Fruit fly (Drosophila melanogaster): ENCODE data around the gene EMC1.

The EMC1 gene

DNA sequence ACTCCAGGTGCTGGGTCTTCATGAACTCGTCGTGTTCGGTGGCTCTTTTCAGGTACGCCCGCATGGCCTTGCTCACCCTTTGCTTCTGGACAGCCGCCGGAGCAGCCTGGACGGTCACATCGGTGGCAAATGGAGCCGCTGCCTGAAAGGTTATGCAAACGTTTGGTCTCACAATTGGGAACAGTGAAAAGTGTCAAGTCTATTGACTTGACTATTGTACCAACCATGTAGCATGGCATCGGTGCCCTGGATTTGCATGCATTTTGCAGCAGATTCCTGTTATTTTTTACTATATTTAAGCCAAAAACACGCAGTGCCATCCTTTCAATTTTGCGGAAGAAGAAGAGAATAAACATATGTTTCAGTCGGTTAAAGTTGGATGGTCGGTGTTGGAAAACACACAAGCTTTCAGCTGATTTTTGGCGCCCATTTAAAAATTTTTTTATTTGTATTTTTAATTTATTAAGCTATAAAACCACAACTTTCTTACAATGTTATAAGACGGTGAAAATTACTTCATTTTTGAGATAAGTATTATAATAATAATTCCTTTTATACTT is 4.8 kb downstream of the EMC1 start, which contains the start of gene mRpS9 (continued):
- TF ChIP-seq CG6683 (GFP tag; optimal IDR thresholded peaks at IDR 0.05) (no peak), dmrt99B (tag; optimal IDR thresholded peaks at IDR 0.05) (no peak), chn (GFP tag; optimal IDR thresholded peaks at IDR 0.05) (no peak), grau (tag; optimal IDR thresholded peaks at IDR 0.05) (no peak), zfh2 (GFP tag; optimal IDR thresholded peaks at IDR 0.05) (no peak), danr (GFP tag; IDR thresholded peaks at IDR 0.05) (no peak), CG34224 (GFP tag; IDR thresholded peaks at IDR 0.05; ENCODE audit: partially characterized antibody) (peak; percentile 30; the same call in 1 of the 3 replicates), cato (GFP tag; optimal IDR thresholded peaks at IDR 0.05; ENCODE audit: borderline replicate concordance) (no peak), bab2 (GFP tag; optimal IDR thresholded peaks at IDR 0.05) (no peak), bsh (GFP tag; optimal IDR thresholded peaks at IDR 0.05) (no peak), CG2678 (tag; optimal IDR thresholded peaks at IDR 0.05) (no peak), CG14710 (tag; optimal IDR thresholded peaks at IDR 0.05) (no peak), CG17612 (GFP tag; IDR thresholded peaks at IDR 0.05) (no peak), crp (GFP tag; optimal IDR thresholded peaks at IDR 0.05) (peak; percentile 86 to 98), CG8359 (GFP tag; optimal IDR thresholded peaks at IDR 0.05; ENCODE audit: borderline replicate concordance) (no peak), dpn (GFP tag; optimal IDR thresholded peaks at IDR 0.05) (no peak), jing (GFP tag; optimal IDR thresholded peaks at IDR 0.05) (no peak), CG11723 (GFP tag; optimal IDR thresholded peaks at IDR 0.05) (no peak), CTCF (GFP tag; optimal IDR thresholded peaks at IDR 0.05) (no peak), E2f2 (GFP tag; IDR thresholded peaks at IDR 0.05) (peak; percentile 91), NfI (GFP tag; optimal IDR thresholded peaks at IDR 0.05) (no peak), sug (tag; optimal IDR thresholded peaks at IDR 0.05) (no peak), MTF-1 (GFP tag; optimal IDR thresholded peaks at IDR 0.05; ENCODE audit: borderline replicate concordance) (no peak), stc (GFP tag; IDR thresholded peaks at IDR 0.05) (no peak), trem (tag; optimal IDR thresholded peaks at IDR 0.05) (peak; percentile 17), CG4854 (GFP tag; optimal IDR thresholded peaks at IDR 0.05) (no peak), CG12071 (GFP tag; optimal IDR thresholded peaks at IDR 0.05) (no peak), br (optimal IDR thresholded peaks at IDR 0.05) (no peak), ERR (GFP tag; optimal IDR thresholded peaks at IDR 0.05) (no peak), stwl (tag; optimal IDR thresholded peaks at IDR 0.05) (peak; percentile 8), CG14014 (GFP tag; IDR thresholded peaks at IDR 0.05) (no peak), Antp (GFP tag; optimal IDR thresholded peaks at IDR 0.05) (no peak), CG17385 (GFP tag; optimal IDR thresholded peaks at IDR 0.05) (peak; percentile 97), CG2712 (tag; optimal IDR thresholded peaks at IDR 0.05) (no peak), scrt (GFP tag; optimal IDR thresholded peaks at IDR 0.05) (no peak), CG10462 (GFP tag; optimal IDR thresholded peaks at IDR 0.05) (no peak), wek (GFP tag; optimal IDR thresholded peaks at IDR 0.05) (no peak), Med (GFP tag) (peak; percentile 63), CHES-1-like (GFP tag; optimal IDR thresholded peaks at IDR 0.05) (no peak), CG3163 (GFP tag; optimal IDR thresholded peaks at IDR 0.05) (no peak), bigmax (GFP tag; optimal IDR thresholded peaks at IDR 0.05) (peak; percentile 14), gem (tag; optimal IDR thresholded peaks at IDR 0.05) (no peak), crol (GFP tag; IDR thresholded peaks at IDR 0.05) (no peak), nmo (GFP tag; optimal IDR thresholded peaks at IDR 0.05) (no peak), CG30020 (tag; optimal IDR thresholded peaks at IDR 0.05) (no peak), Lim3 (GFP tag; IDR thresholded peaks at IDR 0.05) (no peak), gce (GFP tag; IDR thresholded peaks at IDR 0.05) (no peak), Bdp1 (GFP tag; optimal IDR thresholded peaks at IDR 0.05) (no peak), Dll (GFP tag; IDR thresholded peaks at IDR 0.05; ENCODE audit: partially characterized antibody) (no peak), zen (tag; optimal IDR thresholded peaks at IDR 0.05) (no peak), Lpt (GFP tag; optimal IDR thresholded peaks at IDR 0.05) (no peak)

All from whole organism, embryonic.